Worm (Caenorhabditis elegans) whole organism, L2 larva: ENCODE measurements around the gene ZK180.7.

Experiments
- alr-1 ChIP-seq: fragments of 150-350 bp; optimal IDR thresholded peaks from 2 replicates; lab custom pipeline; 2014; ENCODE audit warnings: missing biosample characterization, missing genetic modification characterization
- ama-1 ChIP-seq: fragments of 150-350 bp; optimal IDR thresholded peaks from 2 replicates; lab custom pipeline; 2018; ENCODE audit warnings: inconsistent platforms
- ceh-82 ChIP-seq: fragments of 150-350 bp; optimal IDR thresholded peaks from 2 replicates; lab custom pipeline; 2014; ENCODE audit warnings: missing biosample characterization, missing genetic modification characterization
- dmd-4 ChIP-seq: sonication (generic microtip); optimal IDR thresholded peaks from 2 replicates; lab custom pipeline; 2017; ENCODE audit warnings: missing biosample characterization, missing genetic modification characterization
- fos-1 ChIP-seq: fragments of 150-350 bp; optimal IDR thresholded peaks from 2 replicates; lab custom pipeline; 2014; ENCODE audit warnings: missing biosample characterization, missing genetic modification characterization
- unc-55 ChIP-seq: fragments of 150-350 bp; sonication (generic microtip); optimal IDR thresholded peaks from 3 replicates; lab custom pipeline; 2014; ENCODE audit warnings: missing biosample characterization, missing genetic modification reagents, missing genetic modification characterization
- ztf-4 ChIP-seq: fragments of 150-350 bp; optimal IDR thresholded peaks from 2 replicates; lab custom pipeline; 2014; ENCODE audit warnings: missing biosample characterization, missing genetic modification characterization

DNA sequence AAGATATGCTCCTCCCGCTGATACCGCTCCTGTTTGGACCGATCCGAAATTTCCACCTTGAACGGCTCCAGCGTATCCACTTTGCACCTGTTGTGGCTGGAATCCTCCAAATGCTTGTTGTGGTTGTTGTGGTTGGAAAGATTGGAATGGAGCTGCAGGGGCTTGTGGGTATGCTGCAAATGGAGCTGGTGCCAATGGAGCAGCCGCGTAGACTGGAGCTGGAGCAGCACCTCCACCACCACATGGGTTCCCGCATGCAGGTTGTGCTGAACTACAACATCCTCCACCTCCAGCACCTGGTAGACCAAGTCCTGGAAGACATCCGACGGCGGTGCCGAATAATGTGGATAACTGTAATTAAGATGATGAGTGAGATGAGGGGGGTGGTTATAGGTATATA lies 33.1 kb downstream of the ZK180.7 start:
- TF ChIP-seq dmd-4 (tag; lab: Kevin White, UChicago) (no peak), ama-1 (lab: Kevin White, UChicago) (no peak), fos-1 (tag; lab: Kevin White, UChicago) (no peak), alr-1 (tag; lab: Kevin White, UChicago) (no peak), unc-55 (GFP tag; lab: Kevin White, UChicago) (no peak), ceh-82 (tag; lab: Kevin White, UChicago) (no peak), ztf-4 (tag; lab: Kevin White, UChicago) (no peak)
